Fruit fly (Drosophila melanogaster): ENCODE measurements around the gene Nepl8.

Gene Nepl8

dm6 chr2L:16529485-16530413 lies 41.8 kb downstream of the Nepl8 start (continued):
- no peak for TF ChIP-seq gcm (GFP tag; optimal IDR thresholded peaks at IDR 0.05)
- TF ChIP-seq CG15479 (GFP tag; optimal IDR thresholded peaks at IDR 0.05): no peak
- TF ChIP-seq CG11398 (GFP tag; optimal IDR thresholded peaks at IDR 0.05): no peak
- TF ChIP-seq cg (GFP tag; optimal IDR thresholded peaks at IDR 0.05): no peak
- TF ChIP-seq fd3F (GFP tag; optimal IDR thresholded peaks at IDR 0.05): no peak
- TF ChIP-seq CG11695 (GFP tag; IDR thresholded peaks at IDR 0.05): no peak
- TF ChIP-seq nau (GFP tag; optimal IDR thresholded peaks at IDR 0.05): no peak
- no peak for TF ChIP-seq CG17802 (tag; optimal IDR thresholded peaks at IDR 0.05)
- peak; percentile 21 for TF ChIP-seq CG34376 (GFP tag; optimal IDR thresholded peaks at IDR 0.05)
- TF ChIP-seq CG1602 (GFP tag; optimal IDR thresholded peaks at IDR 0.05): no peak
- TF ChIP-seq CG1792 (GFP tag; optimal IDR thresholded peaks at IDR 0.05): no peak
- no peak for TF ChIP-seq tgo (GFP tag; IDR thresholded peaks at IDR 0.05)
- no peak for TF ChIP-seq wek (GFP tag; optimal IDR thresholded peaks at IDR 0.05)
- no peak for TF ChIP-seq CrebB (tag; optimal IDR thresholded peaks at IDR 0.05)
- no peak for TF ChIP-seq toy (GFP tag; IDR thresholded peaks at IDR 0.05)
- TF ChIP-seq pros (GFP tag; optimal IDR thresholded peaks at IDR 0.05): no peak
- TF ChIP-seq grn (GFP tag; optimal IDR thresholded peaks at IDR 0.05): no peak
- 0 out of 3 replicates have a peak, but pooled peaks have one; percentile 37 for TF ChIP-seq CG11456 (GFP tag; IDR thresholded peaks at IDR 0.05)
- no peak for TF ChIP-seq Trl (optimal IDR thresholded peaks at IDR 0.05)
- no peak for TF ChIP-seq Trl (GFP tag; optimal IDR thresholded peaks at IDR 0.05)
- no peak for TF ChIP-seq D (optimal IDR thresholded peaks at IDR 0.05)
- no peak for TF ChIP-seq D (GFP tag; optimal IDR thresholded peaks at IDR 0.05)
- TF ChIP-seq CG9437 (GFP tag; optimal IDR thresholded peaks at IDR 0.05): no peak
- peak; percentile 0 for TF ChIP-seq CG13296 (GFP tag; optimal IDR thresholded peaks at IDR 0.05)
- TF ChIP-seq pan (optimal IDR thresholded peaks at IDR 0.05): no peak
- no peak for TF ChIP-seq pan (GFP tag; optimal IDR thresholded peaks at IDR 0.05 in 1 of 2, IDR thresholded peaks at IDR 0.05 in 1 of 2)
- no peak for TF ChIP-seq grau (tag; optimal IDR thresholded peaks at IDR 0.05)
- TF ChIP-seq CG4424 (GFP tag; optimal IDR thresholded peaks at IDR 0.05): no peak
- no peak for TF ChIP-seq CG3838 (GFP tag; optimal IDR thresholded peaks at IDR 0.05)
- TF ChIP-seq Atf6 (GFP tag; IDR thresholded peaks at IDR 0.05): 0 out of 2 replicates have a peak, but pooled peaks have one; percentile 47

- TF ChIP-seq crp (GFP tag; optimal IDR thresholded peaks at IDR 0.05) (no peak), Dad (GFP tag; optimal IDR thresholded peaks at IDR 0.05) (no peak), Mes4 (GFP tag; optimal IDR thresholded peaks at IDR 0.05) (no peak), onecut (GFP tag; IDR thresholded peaks at IDR 0.05) (no peak), ssp (GFP tag; IDR thresholded peaks at IDR 0.05) (no peak), wor (GFP tag; IDR thresholded peaks at IDR 0.05) (no peak), CG43689 (GFP tag; IDR thresholded peaks at IDR 0.05) (no peak), HLH54F (GFP tag; optimal IDR thresholded peaks at IDR 0.05) (no peak), nmo (GFP tag; optimal IDR thresholded peaks at IDR 0.05) (no peak), sim (GFP tag; IDR thresholded peaks at IDR 0.05) (no peak), CG7963 (GFP tag; IDR thresholded peaks at IDR 0.05; ENCODE audit: partially characterized antibody) (no peak)
These were observed 42.4 kb downstream of the Nepl8 start for dm6 chr2L:16530414-16530771.

All from whole organism, embryonic.